Fruit fly (Drosophila melanogaster): ENCODE measurements around the gene cav.

The cav gene

dm6 chr3R:24266786-24267579, 46.1 kb downstream of the cav start:
- TF ChIP-seq CG9139 (GFP tag; optimal IDR thresholded peaks at IDR 0.05) = peak; percentile 76
- peak; percentile 92 for TF ChIP-seq CG32006 (GFP tag; optimal IDR thresholded peaks at IDR 0.05)
- TF ChIP-seq dac (GFP tag; optimal IDR thresholded peaks at IDR 0.05) = peak; percentile 53
- TF ChIP-seq topi (GFP tag; optimal IDR thresholded peaks at IDR 0.05) = peak; percentile 80
- TF ChIP-seq CG6163 (GFP tag; IDR thresholded peaks at IDR 0.05) = peak; percentile 69; the same call in 2 of the 3 replicates
- peak; percentile 82 for TF ChIP-seq Lpt (GFP tag; optimal IDR thresholded peaks at IDR 0.05)
- TF ChIP-seq salr (GFP tag; optimal IDR thresholded peaks at IDR 0.05) = peak; percentile 73 to 85
- peak; percentile 88 for TF ChIP-seq CG34406 (GFP tag; optimal IDR thresholded peaks at IDR 0.05)
- peak; percentile 79 for TF ChIP-seq Sox15 (GFP tag; optimal IDR thresholded peaks at IDR 0.05)
- peak; percentile 89 for TF ChIP-seq CG10631 (GFP tag; optimal IDR thresholded peaks at IDR 0.05)
- TF ChIP-seq Eip93F (GFP tag; optimal IDR thresholded peaks at IDR 0.05) = peak; percentile 62
- no peak for TF ChIP-seq fd85E (GFP tag; optimal IDR thresholded peaks at IDR 0.05)
- peak; percentile 93 for TF ChIP-seq CG6808 (GFP tag; optimal IDR thresholded peaks at IDR 0.05)
- TF ChIP-seq fkh (GFP tag; optimal IDR thresholded peaks at IDR 0.05) = no peak
- peak; percentile 21 for TF ChIP-seq Met (GFP tag; optimal IDR thresholded peaks at IDR 0.05)
- TF ChIP-seq CG8632 (GFP tag; optimal IDR thresholded peaks at IDR 0.05) = peak; percentile 86
- peak; percentile 89 for TF ChIP-seq esn (GFP tag; optimal IDR thresholded peaks at IDR 0.05)
- peak; percentile 97 for TF ChIP-seq Eip78C (GFP tag)
- TF ChIP-seq fd59A (GFP tag; optimal IDR thresholded peaks at IDR 0.05) = peak; percentile 91
- peak; percentile 82 for TF ChIP-seq net (GFP tag; optimal IDR thresholded peaks at IDR 0.05)
- TF ChIP-seq spab (GFP tag; optimal IDR thresholded peaks at IDR 0.05) = peak; percentile 89
- TF ChIP-seq lz (GFP tag; optimal IDR thresholded peaks at IDR 0.05) = peak; percentile 74
- peak; percentile 84 for TF ChIP-seq CG15336 (GFP tag; IDR thresholded peaks at IDR 0.05)
- peak; percentile 87 for TF ChIP-seq Hr4 (GFP tag; optimal IDR thresholded peaks at IDR 0.05)
- peak; percentile 86 for TF ChIP-seq acj6 (GFP tag; optimal IDR thresholded peaks at IDR 0.05)
- peak; percentile 86 for TF ChIP-seq CG10669 (GFP tag; optimal IDR thresholded peaks at IDR 0.05)
- TF ChIP-seq Ets96B (tag; optimal IDR thresholded peaks at IDR 0.05) = peak; percentile 90
- peak; percentile 88 for TF ChIP-seq CG8319 (GFP tag; optimal IDR thresholded peaks at IDR 0.05)
- peak; percentile 94 for TF ChIP-seq CG3032 (tag; optimal IDR thresholded peaks at IDR 0.05)
- peak; percentile 65 for TF ChIP-seq vri (GFP tag; optimal IDR thresholded peaks at IDR 0.05)
- TF ChIP-seq eg (GFP tag; IDR thresholded peaks at IDR 0.05) = peak; percentile 62; the same call in 1 of the 3 replicates
- TF ChIP-seq CG16779 (tag; optimal IDR thresholded peaks at IDR 0.05) = peak; percentile 73
- peak; percentile 68 for TF ChIP-seq cyc (GFP tag; optimal IDR thresholded peaks at IDR 0.05)
- peak; percentile 79 for TF ChIP-seq CG1621 (tag; optimal IDR thresholded peaks at IDR 0.05)
- peak; percentile 92 to 95 for TF ChIP-seq ss (GFP tag; optimal IDR thresholded peaks at IDR 0.05)
- peak; percentile 81 for TF ChIP-seq Sox14 (GFP tag; optimal IDR thresholded peaks at IDR 0.05)
- TF ChIP-seq Smox (GFP tag; optimal IDR thresholded peaks at IDR 0.05) = peak; percentile 83
- peak; percentile 82 for TF ChIP-seq pdm3 (GFP tag; optimal IDR thresholded peaks at IDR 0.05)
- peak; percentile 80 for TF ChIP-seq Sox102F (GFP tag; optimal IDR thresholded peaks at IDR 0.05)
- TF ChIP-seq CG11294 (GFP tag; IDR thresholded peaks at IDR 0.05) = no peak; the same call in 1 of the 2 replicates
- peak; percentile 88 for TF ChIP-seq CG6792 (GFP tag; optimal IDR thresholded peaks at IDR 0.05)
- TF ChIP-seq CG3919 (GFP tag; optimal IDR thresholded peaks at IDR 0.05) = peak; percentile 86
- TF ChIP-seq Hr38 (GFP tag; optimal IDR thresholded peaks at IDR 0.05) = no peak
- peak; percentile 88 for TF ChIP-seq OdsH (GFP tag; optimal IDR thresholded peaks at IDR 0.05)
- TF ChIP-seq Blimp-1 (GFP tag; optimal IDR thresholded peaks at IDR 0.05) = peak; percentile 60
- peak; percentile 87 for TF ChIP-seq CG8119 (GFP tag; IDR thresholded peaks at IDR 0.05)
- TF ChIP-seq CG11902 (GFP tag; optimal IDR thresholded peaks at IDR 0.05) = peak; percentile 71
- TF ChIP-seq achi (GFP tag; optimal IDR thresholded peaks at IDR 0.05) = peak; percentile 90
- peak; percentile 62 for TF ChIP-seq CG31627 (GFP tag; optimal IDR thresholded peaks at IDR 0.05)
- peak; percentile 84 for TF ChIP-seq dsx (GFP tag; optimal IDR thresholded peaks at IDR 0.05; ENCODE audit: poor library complexity, severe bottlenecking)

All from whole organism, prepupa.